Worm (Caenorhabditis elegans): Measurements from ENCODE around the gene spig-3.

- TF ChIP-seq C08G9.2 (tag; optimal IDR thresholded peaks at IDR 0.05) = no peak
- TF ChIP-seq nhr-11 (tag; optimal IDR thresholded peaks at IDR 0.05) = no peak
- no peak for TF ChIP-seq dve-1 (tag; optimal IDR thresholded peaks at IDR 0.05)
- no peak for TF ChIP-seq elt-4 (tag; optimal IDR thresholded peaks at IDR 0.05)
- no peak for TF ChIP-seq tbx-2 (tag; optimal IDR thresholded peaks at IDR 0.05)
- no peak for TF ChIP-seq ama-1 (optimal IDR thresholded peaks at IDR 0.05)
- no peak for TF ChIP-seq nfya-1 (tag; optimal IDR thresholded peaks at IDR 0.05)
Measured at ce11 chrV:14283241-14283640, 16.2 kb downstream of the spig-3 start, which contains the start of gene F40G12.10.
